Worm (Caenorhabditis elegans) whole organism, late embryonic: Measurements from ENCODE around the gene pax-2.

ENCODE experiments used
- Y22D7AL.16 ChIP-seq: sonication (generic microtip); optimal IDR thresholded peaks from 2 replicates; lab custom pipeline; 2016; ENCODE audit warnings: missing genetic modification characterization, missing compliant biosample characterization
- ahr-1 ChIP-seq: sonication (generic microtip); optimal IDR thresholded peaks from 2 replicates; lab custom pipeline; 2016; ENCODE audit warnings: missing genetic modification characterization, missing compliant biosample characterization
- ceh-30 ChIP-seq: fragments of 150-350 bp; optimal IDR thresholded peaks from 2 replicates; lab custom pipeline; 2014; ENCODE audit warnings: missing biosample characterization, missing genetic modification characterization
- che-1 ChIP-seq: sonication (generic microtip); optimal IDR thresholded peaks from 2 replicates; lab custom pipeline; 2016; ENCODE audit warnings: mild to moderate bottlenecking, missing genetic modification characterization, missing compliant biosample characterization
- elt-2 ChIP-seq: sonication (generic microtip); optimal IDR thresholded peaks from 2 replicates; lab custom pipeline; 2016; ENCODE audit warnings: missing genetic modification reagents, missing genetic modification characterization, missing compliant biosample characterization
- elt-4 ChIP-seq: sonication (generic microtip); optimal IDR thresholded peaks from 2 replicates; lab custom pipeline; 2016; ENCODE audit warnings: missing genetic modification characterization, missing compliant biosample characterization
- ets-4 ChIP-seq: sonication (generic microtip); optimal IDR thresholded peaks from 2 replicates; lab custom pipeline; 2016; ENCODE audit warnings: missing genetic modification characterization, missing compliant biosample characterization
- fax-1 ChIP-seq: sonication (generic microtip); optimal IDR thresholded peaks from 2 replicates; lab custom pipeline; 2016; ENCODE audit warnings: missing genotype, missing genetic modification characterization, missing compliant biosample characterization
- nfya-1 ChIP-seq: sonication (generic microtip); optimal IDR thresholded peaks from 2 replicates; lab custom pipeline; 2017; ENCODE audit warnings: missing genetic modification characterization, mild to moderate bottlenecking, missing compliant biosample characterization, antibody characterized with exemption, moderate library complexity
- nhr-11 ChIP-seq: fragments of 150-350 bp; optimal IDR thresholded peaks from 2 replicates; lab custom pipeline; 2014; ENCODE audit warnings: missing biosample characterization, missing genetic modification characterization
- pha-2 ChIP-seq: sonication (generic microtip); optimal IDR thresholded peaks from 2 replicates; lab custom pipeline; 2017; ENCODE audit warnings: mild to moderate bottlenecking, missing genetic modification characterization, missing compliant biosample characterization
- ttx-3 ChIP-seq: sonication (generic microtip); optimal IDR thresholded peaks from 2 replicates; lab custom pipeline; 2016; ENCODE audit warnings: missing genetic modification reagents, missing genetic modification characterization, missing compliant biosample characterization
- unc-55 ChIP-seq: sonication (generic microtip); optimal IDR thresholded peaks from 2 replicates; lab custom pipeline; 2017; ENCODE audit warnings: missing biosample characterization, missing genetic modification reagents, missing genetic modification characterization
- zip-5 ChIP-seq: sonication (generic microtip); optimal IDR thresholded peaks from 2 replicates; lab custom pipeline; 2016; ENCODE audit warnings: missing genetic modification characterization, missing compliant biosample characterization

DNA sequence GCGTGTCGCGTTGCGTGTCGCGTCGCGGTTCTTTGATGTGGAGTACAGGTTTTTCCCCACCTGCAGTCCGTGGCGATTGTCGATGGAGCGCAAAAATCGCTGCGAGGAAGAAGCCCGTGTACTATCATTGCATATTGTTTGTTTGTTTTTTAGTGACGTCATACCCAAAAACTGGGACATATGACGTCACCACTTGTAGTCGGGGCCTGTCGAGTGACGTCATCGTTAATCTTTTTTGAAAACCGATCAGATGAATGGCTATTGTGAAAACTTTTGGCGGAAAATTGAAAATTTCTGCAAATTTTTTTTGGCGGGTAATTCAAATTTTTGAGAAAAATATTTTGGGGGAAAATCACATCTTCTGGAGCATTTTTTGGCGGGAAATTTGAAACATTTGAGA, 36.9 kb downstream of the pax-2 start:
- TF ChIP-seq ceh-30 (tag; lab: Kevin White, UChicago): no peak
- TF ChIP-seq zip-5: no peak
- TF ChIP-seq unc-55: no peak
- TF ChIP-seq fax-1 (tag; lab: Kevin White, UChicago): no peak
- no peak for TF ChIP-seq elt-4
- TF ChIP-seq che-1 (tag; lab: Kevin White, UChicago): no peak
- TF ChIP-seq elt-2: no peak
- no peak for TF ChIP-seq nhr-11 (tag; lab: Kevin White, UChicago)
- no peak for TF ChIP-seq ahr-1 (tag; lab: Kevin White, UChicago)
- no peak for TF ChIP-seq Y22D7AL.16 (tag; lab: Kevin White, UChicago)
- no peak for TF ChIP-seq nfya-1 (tag; lab: Kevin White, UChicago)
- no peak for TF ChIP-seq ets-4 (tag; lab: Kevin White, UChicago)
- no peak for TF ChIP-seq pha-2
- TF ChIP-seq ttx-3 (tag; lab: Kevin White, UChicago): no peak
